Fruit fly (Drosophila melanogaster): ENCODE data around the gene CG10462.

dm6 chr2L:19763773-19764580 is 28.2 kb upstream of the CG10462 start, which contains the start of gene fbp:
- peak in 1 of 3 experiments; percentile 25 for TF ChIP-seq Stat92E (GFP tag; optimal IDR thresholded peaks at IDR 0.05)
- TF ChIP-seq B-H2 (GFP tag; optimal IDR thresholded peaks at IDR 0.05): no peak
- TF ChIP-seq sima (GFP tag; optimal IDR thresholded peaks at IDR 0.05): no peak
- no peak for TF ChIP-seq Scr (GFP tag; IDR thresholded peaks at IDR 0.05; ENCODE audit: partially characterized antibody)
- TF ChIP-seq jumu (GFP tag; optimal IDR thresholded peaks at IDR 0.05): peak; percentile 12
- TF ChIP-seq inv (GFP tag; IDR thresholded peaks at IDR 0.05; ENCODE audit: partially characterized antibody): no peak
- TF ChIP-seq Dek (tag; optimal IDR thresholded peaks at IDR 0.05): peak; percentile 59
- no peak for TF ChIP-seq sd (tag; optimal IDR thresholded peaks at IDR 0.05)
